Fruit fly (Drosophila melanogaster) whole organism, embryonic: ENCODE data around the gene ssh.

ENCODE experiments used
- CG10431 ChIP-seq: fragments of 200-800 bp; sonication (Bioruptor generic); optimal IDR thresholded peaks from 3 replicates; lab custom pipeline; 2018; ENCODE audit warnings: missing biosample characterization, mild to moderate bottlenecking, missing genetic modification characterization
- CG6272 ChIP-seq: fragments of 200-800 bp; sonication (Bioruptor generic); IDR thresholded peaks from 2 replicates; pipeline ENCODE4 v1.3.6; 2022; ENCODE audit warnings: missing biosample characterization, missing genetic modification characterization
- Hand ChIP-seq: fragments of 200-800 bp; sonication (Bioruptor generic); optimal IDR thresholded peaks from 2 replicates; lab custom pipeline; 2017; ENCODE audit warnings: mild to moderate bottlenecking, missing biosample characterization, missing genetic modification reagents, missing genetic modification characterization
- fru ChIP-seq: fragments of >200 bp; optimal IDR thresholded peaks from 2 replicates; lab custom pipeline; 2017
- maf-S ChIP-seq: fragments of 200-800 bp; sonication (Bioruptor generic); optimal IDR thresholded peaks from 2 replicates; lab custom pipeline; 2016; ENCODE audit warnings: missing biosample characterization, missing genetic modification characterization
- pita ChIP-seq: fragments of 200-800 bp; sonication (Bioruptor generic); optimal IDR thresholded peaks from 2 replicates; lab custom pipeline; 2017; ENCODE audit warnings: missing biosample characterization, mild to moderate bottlenecking, missing genetic modification characterization

DNA sequence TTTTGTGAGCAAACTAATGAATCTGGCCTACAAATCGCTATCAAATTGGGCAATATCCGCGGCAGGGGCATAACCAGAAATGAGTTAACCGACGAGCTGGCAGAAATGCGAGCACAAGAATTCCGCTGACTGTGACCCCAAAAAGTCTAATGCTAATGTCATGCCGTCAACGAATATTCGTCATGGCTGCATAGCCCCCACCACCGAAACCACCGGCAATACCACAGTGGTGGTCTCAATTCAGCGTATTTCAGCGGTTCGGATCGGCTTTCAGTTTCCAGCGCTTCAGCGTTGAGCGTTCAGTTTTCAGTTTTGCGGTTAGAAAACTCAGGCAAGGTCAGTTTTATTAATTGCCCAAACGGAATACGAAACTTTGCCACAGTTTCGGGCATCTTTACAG lies 54.5 kb downstream of the ssh start:
- TF ChIP-seq maf-S (GFP tag; lab: Kevin White, UChicago) (no peak), pita (GFP tag; lab: Kevin White, UChicago) (no peak), fru (lab: Kevin White, UChicago) (no peak), CG10431 (GFP tag; lab: Kevin White, UChicago) (no peak), Hand (GFP tag; lab: Kevin White, UChicago) (no peak), CG6272 (GFP tag; lab: Robert Waterston, UW) (no peak)
